Worm (Caenorhabditis elegans): ENCODE data around the gene srv-21.

srv-21 gene

ce11 chrIV:5873825-5874224 lies 3.3 kb downstream of the srv-21 start, which contains the start of gene srv-19:
Gene srv-19, minus strand, starts transcription at chrIV:5873925.
- TF ChIP-seq tra-4 (tag; optimal IDR thresholded peaks at IDR 0.05): no peak
- TF ChIP-seq pes-1 (GFP tag; IDR thresholded peaks at IDR 0.05): no peak
- no peak for TF ChIP-seq aly-1 (tag; optimal IDR thresholded peaks at IDR 0.05)
- TF ChIP-seq tbx-37 (GFP tag; conservative IDR thresholded peaks at IDR 0.05): no peak
- no peak for TF ChIP-seq F13C5.2 (tag; optimal IDR thresholded peaks at IDR 0.05)
- TF ChIP-seq hmg-4 (GFP tag; optimal IDR thresholded peaks at IDR 0.05): no peak
- TF ChIP-seq hmbx-1 (tag; optimal IDR thresholded peaks at IDR 0.05): no peak
- no peak for TF ChIP-seq ceh-13 (GFP tag; optimal IDR thresholded peaks at IDR 0.05)
- TF ChIP-seq hnd-1 (tag; optimal IDR thresholded peaks at IDR 0.05): no peak
- no peak for TF ChIP-seq ama-1 (optimal IDR thresholded peaks at IDR 0.05)
- TF ChIP-seq flt-1 (GFP tag; IDR thresholded peaks at IDR 0.05): no peak

- TF ChIP-seq scrt-1 (GFP tag; IDR thresholded peaks at IDR 0.05) (no peak), aly-1 (tag; optimal IDR thresholded peaks at IDR 0.05) (no peak), hmbx-1 (tag; optimal IDR thresholded peaks at IDR 0.05) (no peak), ets-7 (tag; optimal IDR thresholded peaks at IDR 0.05) (no peak)
Measured at ce11 chrIV:5870072-5870471, 7.1 kb downstream of the srv-21 start, which contains the start of gene srv-17. Gene srv-17, minus strand, starts transcription at chrIV:5870172.

ce11 chrIV:5869354-5869753 lies 7.8 kb downstream of the srv-21 start:
- no peak for TF ChIP-seq hnd-1 (tag; optimal IDR thresholded peaks at IDR 0.05)
- no peak for TF ChIP-seq flt-1 (GFP tag; IDR thresholded peaks at IDR 0.05)
- TF ChIP-seq hmg-4 (GFP tag; optimal IDR thresholded peaks at IDR 0.05): no peak
- no peak for TF ChIP-seq ets-7 (tag; optimal IDR thresholded peaks at IDR 0.05)
- no peak for TF ChIP-seq tra-4 (tag; optimal IDR thresholded peaks at IDR 0.05)
- no peak for TF ChIP-seq tbx-37 (GFP tag; conservative IDR thresholded peaks at IDR 0.05)
- TF ChIP-seq aly-1 (tag; optimal IDR thresholded peaks at IDR 0.05): no peak
- no peak for TF ChIP-seq B0310.2 (tag; optimal IDR thresholded peaks at IDR 0.05)
- TF ChIP-seq pes-1 (GFP tag; IDR thresholded peaks at IDR 0.05): no peak
- no peak for TF ChIP-seq ceh-36 (tag; optimal IDR thresholded peaks at IDR 0.05)
- no peak for TF ChIP-seq tbx-11 (GFP tag; IDR thresholded peaks at IDR 0.05)
- no peak for TF ChIP-seq scrt-1 (GFP tag; IDR thresholded peaks at IDR 0.05)
- TF ChIP-seq ama-1 (optimal IDR thresholded peaks at IDR 0.05): no peak

ce11 chrIV:5867189-5867588 lies 10.0 kb downstream of the srv-21 start, which contains the start of gene C06E7.88:
Gene C06E7.88, minus strand, starts transcription at chrIV:5867289.
- no peak for TF ChIP-seq hnd-1 (tag; optimal IDR thresholded peaks at IDR 0.05)
- TF ChIP-seq flt-1 (GFP tag; IDR thresholded peaks at IDR 0.05): no peak
- no peak for TF ChIP-seq sea-1 (GFP tag; conservative IDR thresholded peaks at IDR 0.05)
- no peak for TF ChIP-seq pes-1 (GFP tag; IDR thresholded peaks at IDR 0.05)
- no peak for TF ChIP-seq aly-1 (tag; optimal IDR thresholded peaks at IDR 0.05)
- no peak for TF ChIP-seq tbx-11 (GFP tag; IDR thresholded peaks at IDR 0.05)
- TF ChIP-seq tbx-37 (GFP tag; conservative IDR thresholded peaks at IDR 0.05): no peak
- TF ChIP-seq hmbx-1 (tag; optimal IDR thresholded peaks at IDR 0.05): no peak
- no peak for TF ChIP-seq F13C5.2 (tag; optimal IDR thresholded peaks at IDR 0.05)
- no peak for TF ChIP-seq ama-1 (optimal IDR thresholded peaks at IDR 0.05)
- no peak for TF ChIP-seq B0310.2 (tag; optimal IDR thresholded peaks at IDR 0.05)
- no peak for TF ChIP-seq scrt-1 (GFP tag; IDR thresholded peaks at IDR 0.05)
- TF ChIP-seq ceh-36 (tag; optimal IDR thresholded peaks at IDR 0.05): no peak
- TF ChIP-seq hmg-4 (GFP tag; optimal IDR thresholded peaks at IDR 0.05): no peak
- no peak for TF ChIP-seq tra-4 (tag; optimal IDR thresholded peaks at IDR 0.05)
- TF ChIP-seq ceh-13 (GFP tag; optimal IDR thresholded peaks at IDR 0.05): no peak
- TF ChIP-seq ets-7 (tag; optimal IDR thresholded peaks at IDR 0.05): no peak

ce11 chrIV:5865818-5866217 lies 11.3 kb downstream of the srv-21 start, which contains the start of gene spe-27:
Gene spe-27, minus strand, starts transcription at chrIV:5865918.
- TF ChIP-seq pes-1 (GFP tag; IDR thresholded peaks at IDR 0.05) (no peak), hnd-1 (tag; optimal IDR thresholded peaks at IDR 0.05) (no peak), tra-4 (tag; optimal IDR thresholded peaks at IDR 0.05) (no peak), tbx-37 (GFP tag; conservative IDR thresholded peaks at IDR 0.05) (no peak), ets-7 (tag; optimal IDR thresholded peaks at IDR 0.05) (no peak), sea-1 (GFP tag; conservative IDR thresholded peaks at IDR 0.05) (no peak)

ce11 chrIV:5860762-5861161 lies 16.4 kb downstream of the srv-21 start:
- TF ChIP-seq hmg-4 (GFP tag; optimal IDR thresholded peaks at IDR 0.05): no peak
- TF ChIP-seq scrt-1 (GFP tag; IDR thresholded peaks at IDR 0.05): 0 out of 2 replicates have a peak, but pooled peaks have one; percentile 33
- TF ChIP-seq B0310.2 (tag; optimal IDR thresholded peaks at IDR 0.05): peak; percentile 41

ce11 chrIV:5859876-5860275 lies 17.3 kb downstream of the srv-21 start, which contains the start of gene C06E7.4:
Gene C06E7.4, minus strand, starts transcription at chrIV:5859976.
- TF ChIP-seq aly-1 (tag; optimal IDR thresholded peaks at IDR 0.05) (no peak), scrt-1 (GFP tag; IDR thresholded peaks at IDR 0.05) (no peak), F13C5.2 (tag; optimal IDR thresholded peaks at IDR 0.05) (no peak), tbx-11 (GFP tag; IDR thresholded peaks at IDR 0.05) (no peak)

- TF ChIP-seq ceh-13 (GFP tag; optimal IDR thresholded peaks at IDR 0.05): no peak
- no peak for TF ChIP-seq hmbx-1 (tag; optimal IDR thresholded peaks at IDR 0.05)
- TF ChIP-seq pes-1 (GFP tag; IDR thresholded peaks at IDR 0.05): no peak
- no peak for TF ChIP-seq aly-1 (tag; optimal IDR thresholded peaks at IDR 0.05)
- no peak for TF ChIP-seq tbx-37 (GFP tag; conservative IDR thresholded peaks at IDR 0.05)
- TF ChIP-seq tra-4 (tag; optimal IDR thresholded peaks at IDR 0.05): no peak
- TF ChIP-seq ceh-36 (tag; optimal IDR thresholded peaks at IDR 0.05): no peak
- no peak for TF ChIP-seq scrt-1 (GFP tag; IDR thresholded peaks at IDR 0.05)
- TF ChIP-seq F13C5.2 (tag; optimal IDR thresholded peaks at IDR 0.05): no peak
- TF ChIP-seq ama-1 (optimal IDR thresholded peaks at IDR 0.05): no peak
- no peak for TF ChIP-seq hnd-1 (tag; optimal IDR thresholded peaks at IDR 0.05)
- no peak for TF ChIP-seq ets-7 (tag; optimal IDR thresholded peaks at IDR 0.05)
- TF ChIP-seq B0310.2 (tag; optimal IDR thresholded peaks at IDR 0.05): no peak
- no peak for TF ChIP-seq sea-1 (GFP tag; conservative IDR thresholded peaks at IDR 0.05)
- TF ChIP-seq flt-1 (GFP tag; IDR thresholded peaks at IDR 0.05): no peak
- no peak for TF ChIP-seq hmg-4 (GFP tag; optimal IDR thresholded peaks at IDR 0.05)
- no peak for TF ChIP-seq tbx-11 (GFP tag; IDR thresholded peaks at IDR 0.05)
Measured at ce11 chrIV:5858212-5858611, 18.9 kb downstream of the srv-21 start.
